Fruit fly (Drosophila melanogaster): ENCODE measurements around the gene Cep135.

- no peak for TF ChIP-seq Dll (optimal IDR thresholded peaks at IDR 0.05)
- TF ChIP-seq pan (optimal IDR thresholded peaks at IDR 0.05): no peak
- no peak for TF ChIP-seq psq (optimal IDR thresholded peaks at IDR 0.05)
- TF ChIP-seq EcR (GFP tag; optimal IDR thresholded peaks at IDR 0.05): no peak
- no peak for TF ChIP-seq usp (GFP tag; optimal IDR thresholded peaks at IDR 0.05)
These were observed 8.0 kb upstream of the Cep135 start for dm6 chr3L:15108524-15108923.
